Fruit fly (Drosophila melanogaster): ENCODE measurements around the gene CG32756.

CG32756 gene

dm6 chrX:5915752-5916493 lies 29.6 kb upstream of the CG32756 start (continued):
- TF ChIP-seq CG2199 (GFP tag; IDR thresholded peaks at IDR 0.05) (no peak), corto (GFP tag; optimal IDR thresholded peaks at IDR 0.05) (no peak), sens-2 (GFP tag; IDR thresholded peaks at IDR 0.05) (no peak), Med (GFP tag) (peak; percentile 84), tna (GFP tag; IDR thresholded peaks at IDR 0.05; ENCODE audit: partially characterized antibody) (no peak), vnd (GFP tag; IDR thresholded peaks at IDR 0.05; ENCODE audit: partially characterized antibody) (peak; percentile 16; the same call in 1 of the 3 replicates), cwo (GFP tag; optimal IDR thresholded peaks at IDR 0.05) (no peak), CG1024 (GFP tag; IDR thresholded peaks at IDR 0.05) (no peak), Meics (GFP tag; optimal IDR thresholded peaks at IDR 0.05) (no peak), ERR (GFP tag; optimal IDR thresholded peaks at IDR 0.05) (no peak), prd (optimal IDR thresholded peaks at IDR 0.05) (no peak), prd (GFP tag; IDR thresholded peaks at IDR 0.05) (no peak), vvl (GFP tag; IDR thresholded peaks at IDR 0.05) (no peak)

- no peak for TF ChIP-seq CG10959 (GFP tag; IDR thresholded peaks at IDR 0.05)
- TF ChIP-seq Atf6 (GFP tag; IDR thresholded peaks at IDR 0.05) = no peak
- no peak for TF ChIP-seq shn (GFP tag; optimal IDR thresholded peaks at IDR 0.05)
- no peak for TF ChIP-seq CG18599 (GFP tag; optimal IDR thresholded peaks at IDR 0.05)
- no peak; the same call in 1 of the 2 replicates for TF ChIP-seq NFAT (GFP tag; IDR thresholded peaks at IDR 0.05)
- peak; percentile 84 for TF ChIP-seq E2f2 (GFP tag; IDR thresholded peaks at IDR 0.05)
- no peak for TF ChIP-seq NC2α (GFP tag; optimal IDR thresholded peaks at IDR 0.05)
- TF ChIP-seq MTF-1 (GFP tag; optimal IDR thresholded peaks at IDR 0.05; ENCODE audit: borderline replicate concordance) = no peak
- TF ChIP-seq Doc2 (GFP tag; IDR thresholded peaks at IDR 0.05) = no peak
- no peak for TF ChIP-seq cg (GFP tag; optimal IDR thresholded peaks at IDR 0.05)
- peak; percentile 42 for TF ChIP-seq Fer1 (GFP tag; optimal IDR thresholded peaks at IDR 0.05)
- no peak for TF ChIP-seq CG4707 (GFP tag; optimal IDR thresholded peaks at IDR 0.05)
- TF ChIP-seq Mad (GFP tag; optimal IDR thresholded peaks at IDR 0.05) = no peak
- no peak for TF ChIP-seq CG2712 (tag; optimal IDR thresholded peaks at IDR 0.05)
- TF ChIP-seq CG10267 (tag; optimal IDR thresholded peaks at IDR 0.05) = no peak
- TF ChIP-seq CG12219 (GFP tag; optimal IDR thresholded peaks at IDR 0.05) = peak; percentile 10
- no peak for TF ChIP-seq CG4360 (GFP tag; IDR thresholded peaks at IDR 0.05)
- 0 out of 2 replicates have a peak, but pooled peaks have one; percentile 33 for TF ChIP-seq vvl (GFP tag; IDR thresholded peaks at IDR 0.05)
- TF ChIP-seq CG17186 (GFP tag; optimal IDR thresholded peaks at IDR 0.05) = no peak
- peak; percentile 1 for TF ChIP-seq trem (tag; optimal IDR thresholded peaks at IDR 0.05)
- no peak for TF ChIP-seq Taf1 (GFP tag; IDR thresholded peaks at IDR 0.05)
- no peak for TF ChIP-seq CG17912 (GFP tag; optimal IDR thresholded peaks at IDR 0.05)
- no peak for TF ChIP-seq CG9609 (GFP tag; optimal IDR thresholded peaks at IDR 0.05)
- TF ChIP-seq CG10366 (GFP tag; IDR thresholded peaks at IDR 0.05) = no peak
- no peak for TF ChIP-seq Elba2 (GFP tag; optimal IDR thresholded peaks at IDR 0.05)
- no peak for TF ChIP-seq CG6813 (GFP tag; optimal IDR thresholded peaks at IDR 0.05)
- peak; percentile 1 for TF ChIP-seq hkb (optimal IDR thresholded peaks at IDR 0.05)
- TF ChIP-seq hkb (GFP tag; IDR thresholded peaks at IDR 0.05) = no peak
- TF ChIP-seq CG6765 (GFP tag; optimal IDR thresholded peaks at IDR 0.05) = no peak
- no peak for TF ChIP-seq Hr39 (optimal IDR thresholded peaks at IDR 0.05)
- TF ChIP-seq NfI (GFP tag; optimal IDR thresholded peaks at IDR 0.05) = no peak
- TF ChIP-seq Lpt (GFP tag; optimal IDR thresholded peaks at IDR 0.05) = no peak
- TF ChIP-seq sisA (GFP tag; IDR thresholded peaks at IDR 0.05) = no peak
- TF ChIP-seq tll (GFP tag; optimal IDR thresholded peaks at IDR 0.05) = no peak
- TF ChIP-seq H15 (GFP tag; IDR thresholded peaks at IDR 0.05) = no peak
- no peak for TF ChIP-seq ftz-f1 (GFP tag; optimal IDR thresholded peaks at IDR 0.05)
Observed at dm6 chrX:5916494-5917309, 28.8 kb upstream of the CG32756 start, which contains the start of the genes Shmt and CG3726. Gene Shmt, minus strand, starts transcription at chrX:5916797. Gene CG3726, plus strand, starts transcription at chrX:5917097.
